Worm (Caenorhabditis elegans): ENCODE results near the gene clec-126.
A peak's percentile ranks its signal among the peaks of the same experiment; 100 is the strongest.

clec-126 gene

DNA sequence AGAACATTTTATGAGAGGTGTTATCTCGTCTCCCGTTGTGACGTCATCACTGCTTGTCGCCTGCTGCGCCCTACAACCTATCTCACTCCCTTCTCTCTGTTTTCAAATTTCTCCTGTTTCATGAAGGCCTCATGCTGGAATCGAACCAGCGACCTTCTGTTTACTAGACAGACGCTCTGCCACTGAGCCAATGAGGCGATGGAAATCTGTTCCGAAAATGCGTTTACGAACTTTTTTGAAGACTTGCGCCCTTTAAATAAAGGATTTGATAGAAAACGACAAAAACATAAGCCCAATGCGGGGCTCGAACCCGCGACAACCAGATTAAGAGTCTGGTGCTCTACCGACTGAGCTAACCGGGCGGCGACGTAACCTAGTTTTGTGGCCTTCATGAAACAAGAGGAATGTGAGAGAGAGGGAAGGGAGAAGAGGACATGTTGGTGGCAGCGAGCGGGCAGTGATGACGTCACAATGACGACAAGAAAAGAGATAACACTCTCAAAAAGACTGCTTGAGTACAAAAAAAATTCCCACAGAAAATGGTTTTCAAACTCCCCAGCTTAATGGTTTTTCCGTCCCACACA is at the start of gene clec-126:
Gene clec-126 (plus strand): TSS at position 534 of the 584 bp plus-strand sequence.
- TF ChIP-seq cey-2 (tag; optimal IDR thresholded peaks at IDR 0.05; ENCODE audit: borderline replicate concordance, insufficient read depth) (peak; percentile 27), nhr-41 (GFP tag; IDR thresholded peaks at IDR 0.05) (no peak; the same call in 1 of the 2 replicates), ZK337.2 (GFP tag; IDR thresholded peaks at IDR 0.05) (no peak), egl-43 (GFP tag; IDR thresholded peaks at IDR 0.05) (peak; percentile 91), ctbp-1 (GFP tag; IDR thresholded peaks at IDR 0.05) (peak; percentile 74), lim-7 (GFP tag; IDR thresholded peaks at IDR 0.05) (peak; percentile 77), lin-1 (GFP tag; IDR thresholded peaks at IDR 0.05) (no peak), F37D6.2 (tag; optimal IDR thresholded peaks at IDR 0.05) (peak; percentile 63), lin-38 (GFP tag; IDR thresholded peaks at IDR 0.05) (peak; percentile 86), nhr-102 (tag; optimal IDR thresholded peaks at IDR 0.05) (peak; percentile 89), madf-9 (GFP tag; conservative IDR thresholded peaks at IDR 0.05) (peak; percentile 77), tag-97 (GFP tag; IDR thresholded peaks at IDR 0.05) (no peak), snpc-1.2 (GFP tag; IDR thresholded peaks at IDR 0.05) (peak; percentile 73), F26F4.8 (GFP tag; conservative IDR thresholded peaks at IDR 0.05) (0 out of 2 replicates have a peak, but pooled peaks have one; percentile 22), dmd-8 (GFP tag; IDR thresholded peaks at IDR 0.05) (no peak; the same call in 1 of the 2 replicates), skn-1 (tag; optimal IDR thresholded peaks at IDR 0.05) (no peak), sdz-12 (GFP tag; optimal IDR thresholded peaks at IDR 0.05) (peak; percentile 34), hlh-30 (tag; optimal IDR thresholded peaks at IDR 0.05; ENCODE audit: insufficient read depth) (peak; percentile 85), unc-62 (GFP tag; optimal IDR thresholded peaks at IDR 0.05 in 1 of 2) (peak in 1 of 2 experiments; percentile 64), unc-62 (tag; optimal IDR thresholded peaks at IDR 0.05) (no peak), pqm-1 (tag; optimal IDR thresholded peaks at IDR 0.05) (no peak), lin-15B (tag; optimal IDR thresholded peaks at IDR 0.05) (no peak), egl-27 (tag; optimal IDR thresholded peaks at IDR 0.05) (no peak), jun-1 (tag; optimal IDR thresholded peaks at IDR 0.05) (peak; percentile 60), dve-1 (tag; optimal IDR thresholded peaks at IDR 0.05; ENCODE audit: insufficient read depth) (peak; percentile 99), ztf-11 (tag; optimal IDR thresholded peaks at IDR 0.05) (no peak), T26A8.4 (GFP tag; IDR thresholded peaks at IDR 0.05) (peak; percentile 80), nhr-11 (tag; optimal IDR thresholded peaks at IDR 0.05) (no peak), hlh-11 (tag; optimal IDR thresholded peaks at IDR 0.05) (peak; percentile 84), R02D3.7 (tag; optimal IDR thresholded peaks at IDR 0.05) (no peak), ceh-32 (tag; optimal IDR thresholded peaks at IDR 0.05; ENCODE audit: poor library complexity) (no peak), spr-1 (tag; optimal IDR thresholded peaks at IDR 0.05) (peak; percentile 91), hif-1 (tag; optimal IDR thresholded peaks at IDR 0.05) (peak in 1 of 2 experiments; percentile 45), unc-130 (GFP tag; optimal IDR thresholded peaks at IDR 0.05) (peak; percentile 68), attf-4 (tag; optimal IDR thresholded peaks at IDR 0.05) (no peak), nhr-6 (tag; optimal IDR thresholded peaks at IDR 0.05) (no peak), madf-5 (GFP tag; IDR thresholded peaks at IDR 0.05) (0 out of 4 replicates have a peak, but pooled peaks of 1 of the 2 experiments have one; percentile 65), zfp-3 (GFP tag; conservative IDR thresholded peaks at IDR 0.05) (0 out of 2 replicates have a peak, but pooled peaks have one; percentile 11), gei-8 (GFP tag; optimal IDR thresholded peaks at IDR 0.05) (peak; percentile 46), tra-1 (GFP tag; IDR thresholded peaks at IDR 0.05) (peak; percentile 71; the same call in 1 of the 2 replicates), nhr-10 (tag; optimal IDR thresholded peaks at IDR 0.05) (no peak), zag-1 (tag; optimal IDR thresholded peaks at IDR 0.05) (no peak), mxl-3 (GFP tag; optimal IDR thresholded peaks at IDR 0.05) (peak; percentile 63), nhr-48 (tag; optimal IDR thresholded peaks at IDR 0.05) (peak; percentile 82), pha-4 (GFP tag; IDR thresholded peaks at IDR 0.05) (peak; percentile 74; the same call in 1 of the 2 replicates), pha-4 (tag; optimal IDR thresholded peaks at IDR 0.05) (peak; percentile 27), zfp-2 (tag; optimal IDR thresholded peaks at IDR 0.05) (peak; percentile 65), lin-39 (tag; optimal IDR thresholded peaks at IDR 0.05) (no peak), mep-1 (tag; optimal IDR thresholded peaks at IDR 0.05) (peak; percentile 88), ceh-20 (GFP tag; IDR thresholded peaks at IDR 0.05) (peak; percentile 64)

Measured in whole organism, L4 larva.